Worm (Caenorhabditis elegans) whole organism, young adult: ENCODE results near the gene Y65A5A.1.

ENCODE experiments used
- B0261.1 ChIP-seq: sonication (generic microtip); optimal IDR thresholded peaks from 2 replicates; lab custom pipeline; 2016; ENCODE audit warnings: mild to moderate bottlenecking, missing genetic modification characterization, moderate library complexity, missing compliant biosample characterization
- B0336.3 ChIP-seq: fragments of 200-800 bp; sonication (Bioruptor generic); IDR thresholded peaks from 2 replicates; pipeline ENCODE4 v1.3.6; 2022; ENCODE audit warnings: missing genetic modification characterization, missing compliant biosample characterization
- C06A6.2 ChIP-seq: fragments of 200-800 bp; sonication (Bioruptor generic); conservative IDR thresholded peaks from 2 replicates; pipeline ENCODE4 v1.3.6; 2022; ENCODE audit warnings: missing genetic modification characterization, missing compliant biosample characterization
- F10E7.11 ChIP-seq: sonication (generic microtip); optimal IDR thresholded peaks from 2 replicates; lab custom pipeline; 2017; ENCODE audit warnings: mild to moderate bottlenecking, missing genetic modification characterization, moderate library complexity, missing compliant biosample characterization
- F37B4.10 ChIP-seq: fragments of 200-800 bp; sonication (Bioruptor generic); IDR thresholded peaks from 2 replicates; pipeline ENCODE4 v1.3.6; 2022; ENCODE audit warnings: missing genetic modification characterization, missing compliant biosample characterization
- F57A8.1 ChIP-seq: fragments of 200-800 bp; sonication (Bioruptor generic); optimal IDR thresholded peaks from 2 replicates; lab custom pipeline; 2018; ENCODE audit warnings: mild to moderate bottlenecking, missing genetic modification characterization, moderate library complexity, missing compliant biosample characterization
- Y53F4B.3 ChIP-seq: fragments of 200-800 bp; sonication (Bioruptor generic); IDR thresholded peaks from 2 replicates; pipeline ENCODE4 v1.3.6; 2022; ENCODE audit warnings: missing genetic modification reagents, missing genetic modification characterization, missing compliant biosample characterization
- Y56A3A.18 ChIP-seq: fragments of 200-800 bp; sonication (Bioruptor generic); IDR thresholded peaks from 2 replicates; pipeline ENCODE4 v1.3.6; 2022; ENCODE audit warnings: missing genetic modification reagents, missing genetic modification characterization, missing compliant biosample characterization
- Y67H2A.10 ChIP-seq: fragments of 200-800 bp; sonication (Bioruptor generic); conservative IDR thresholded peaks from 2 replicates; pipeline ENCODE4 v1.3.6; 2022; ENCODE audit warnings: missing genetic modification reagents, missing genetic modification characterization, missing compliant biosample characterization
- ceh-79 ChIP-seq: sonication (generic microtip); optimal IDR thresholded peaks from 2 replicates; lab custom pipeline; 2017; ENCODE audit warnings: mild to moderate bottlenecking, missing genetic modification characterization, missing compliant biosample characterization
- dpff-1 ChIP-seq: sonication (generic microtip); optimal IDR thresholded peaks from 2 replicates; lab custom pipeline; 2017; ENCODE audit warnings: mild to moderate bottlenecking, missing genetic modification characterization, missing compliant biosample characterization
- egl-18 ChIP-seq: fragments of 200-800 bp; sonication (Bioruptor generic); IDR thresholded peaks from 2 replicates; pipeline ENCODE4 v1.3.6; 2022; ENCODE audit warnings: missing genetic modification reagents, missing genetic modification characterization, missing compliant biosample characterization
- lsl-1 ChIP-seq: fragments of 200-800 bp; sonication (Bioruptor generic); optimal IDR thresholded peaks from 2 replicates; lab custom pipeline; 2018; ENCODE audit warnings: mild to moderate bottlenecking, missing genetic modification characterization, moderate library complexity, missing compliant biosample characterization
- nhr-120 ChIP-seq: fragments of 200-800 bp; sonication (Bioruptor generic); IDR thresholded peaks from 2 replicates; pipeline ENCODE4 v1.3.6; 2022; ENCODE audit warnings: missing genetic modification characterization, missing compliant biosample characterization
- pbrm-1 ChIP-seq: fragments of 200-800 bp; sonication (Bioruptor generic); IDR thresholded peaks from 2 replicates; pipeline ENCODE4 v1.3.6; 2022; ENCODE audit warnings: missing genetic modification reagents, missing genetic modification characterization, missing compliant biosample characterization
- rpc-1 ChIP-seq, 2 experiments: fragments of 150-350 bp in 1 of 2; sonication (generic microtip) in 1 of 2; optimal IDR thresholded peaks; 2 replicates each; lab custom pipeline; 2014 to 2018; ENCODE audit warnings: missing biosample characterization in 1 of 2, missing genetic modification characterization in 1 of 2, missing genetic modification reagents in 1 of 2, missing genotype in 1 of 2
- sea-2 ChIP-seq: fragments of 200-800 bp; sonication (Bioruptor generic); IDR thresholded peaks from 2 replicates; pipeline ENCODE4 v1.3.6; 2022; ENCODE audit warnings: missing genetic modification characterization, missing compliant biosample characterization
- tbx-9 ChIP-seq: sonication (generic microtip); optimal IDR thresholded peaks from 2 replicates; lab custom pipeline; 2016; ENCODE audit warnings: borderline replicate concordance, missing genetic modification characterization, inconsistent platforms, missing compliant biosample characterization
- ztf-25 ChIP-seq: fragments of 200-800 bp; sonication (Bioruptor generic); IDR thresholded peaks from 2 replicates; pipeline ENCODE4 v1.3.6; 2022; ENCODE audit warnings: missing genetic modification reagents, missing genetic modification characterization, missing compliant biosample characterization
- ztf-6 ChIP-seq: fragments of 200-800 bp; sonication (Bioruptor generic); IDR thresholded peaks from 2 replicates; pipeline ENCODE4 v1.3.6; 2022; ENCODE audit warnings: missing genetic modification reagents, missing genetic modification characterization, missing compliant biosample characterization

The Y65A5A.1 gene

DNA sequence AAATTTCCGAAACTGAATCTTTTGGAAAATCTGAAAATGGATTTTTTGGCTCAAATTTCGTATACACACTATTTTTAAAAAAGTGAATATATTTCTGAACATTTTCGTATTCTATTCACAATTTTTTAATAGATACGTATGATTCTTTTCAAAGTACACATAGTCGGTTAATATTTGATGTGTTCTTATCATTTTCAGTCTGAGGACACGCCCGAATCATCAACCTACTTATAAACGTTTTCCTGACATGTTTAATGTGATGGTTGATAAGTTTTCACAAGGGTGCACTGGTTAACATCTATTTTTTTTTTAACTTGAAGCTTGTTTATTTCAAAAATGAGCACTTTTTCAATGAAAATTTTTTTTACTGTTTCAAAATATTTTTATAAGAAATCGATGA is 35.0 kb downstream of the Y65A5A.1 start:
- TF ChIP-seq pbrm-1 (no peak), B0261.1 (tag; lab: Kevin White, UChicago) (no peak), ztf-6 (GFP tag; lab: Robert Waterston, UW) (no peak)

DNA sequence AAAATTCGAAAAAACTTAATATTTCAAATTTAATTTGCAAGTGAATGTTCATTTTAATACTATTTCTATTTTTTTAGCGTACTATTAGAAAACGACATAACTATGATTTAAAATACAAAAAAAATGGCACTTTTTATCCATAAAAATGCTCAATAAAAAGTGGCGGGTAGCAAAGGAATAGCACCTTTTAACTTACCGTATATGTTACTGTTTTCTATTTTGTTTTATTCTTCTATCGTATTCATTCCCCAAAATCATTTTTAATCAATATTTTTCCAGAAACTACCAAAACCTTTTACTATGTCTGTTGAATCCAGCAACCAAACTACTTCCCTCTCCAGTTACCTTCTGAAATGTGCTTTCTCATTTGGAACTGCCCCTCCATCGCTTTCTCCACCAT is 48.9 kb downstream of the Y65A5A.1 start, which contains the start of gene C35D6.4:
Gene C35D6.4, plus strand, starts transcription at position 301 of the 400 bp plus-strand sequence.
- no peak for TF ChIP-seq tbx-9
- no peak for TF ChIP-seq Y53F4B.3 (GFP tag; lab: Robert Waterston, UW)
- no peak for TF ChIP-seq C06A6.2
- TF ChIP-seq F57A8.1 (GFP tag; lab: Kevin White, UChicago): no peak
- no peak for TF ChIP-seq lsl-1
- no peak for TF ChIP-seq ceh-79 (tag; lab: Kevin White, UChicago)
- no peak for TF ChIP-seq F10E7.11 (tag; lab: Kevin White, UChicago)
- TF ChIP-seq B0261.1 (tag; lab: Kevin White, UChicago): no peak
- no peak for TF ChIP-seq Y56A3A.18 (GFP tag; lab: Robert Waterston, UW)
- no peak for TF ChIP-seq nhr-120 (GFP tag; lab: Robert Waterston, UW)
- no peak for TF ChIP-seq B0336.3
- TF ChIP-seq rpc-1 (optimal IDR thresholded peaks at IDR 0.05; lab: Kevin White, UChicago): no peak
- no peak for TF ChIP-seq rpc-1 (tag; optimal IDR thresholded peaks at IDR 0.05; lab: Kevin White, UChicago)
- TF ChIP-seq F37B4.10 (GFP tag; lab: Robert Waterston, UW): no peak
- TF ChIP-seq ztf-25: no peak
- TF ChIP-seq dpff-1 (tag; lab: Kevin White, UChicago): no peak
- TF ChIP-seq Y67H2A.10 (GFP tag; lab: Robert Waterston, UW): no peak
- TF ChIP-seq sea-2 (GFP tag; lab: Robert Waterston, UW): no peak
- TF ChIP-seq egl-18 (GFP tag; lab: Robert Waterston, UW): no peak
- TF ChIP-seq, all 124 proteins: peak for 0
